Worm (Caenorhabditis elegans) whole organism, late embryonic: ENCODE data around the gene Y40C5A.4.

Source experiments
- C38D4.7 ChIP-seq: fragments of 200-800 bp; sonication (Bioruptor generic); optimal IDR thresholded peaks from 2 replicates; lab custom pipeline; 2018; ENCODE audit warnings: mild to moderate bottlenecking, missing genetic modification characterization, moderate library complexity, missing compliant biosample characterization
- F13H6.1 ChIP-seq: sonication (generic microtip); optimal IDR thresholded peaks from 2 replicates; lab custom pipeline; 2016; ENCODE audit warnings: missing genetic modification characterization, missing compliant biosample characterization
- Y22D7AL.16 ChIP-seq: sonication (generic microtip); optimal IDR thresholded peaks from 2 replicates; lab custom pipeline; 2016; ENCODE audit warnings: missing genetic modification characterization, missing compliant biosample characterization
- ama-1 ChIP-seq: fragments of 150-350 bp; optimal IDR thresholded peaks from 2 replicates; lab custom pipeline; 2014
- ceh-14 ChIP-seq: sonication (generic microtip); optimal IDR thresholded peaks from 2 replicates; lab custom pipeline; 2016; ENCODE audit warnings: missing genotype, missing genetic modification characterization, missing compliant biosample characterization
- ceh-18 ChIP-seq: sonication (generic microtip); optimal IDR thresholded peaks from 2 replicates; lab custom pipeline; 2016; ENCODE audit warnings: missing genetic modification characterization, missing compliant biosample characterization
- ceh-19 ChIP-seq: fragments of 200-800 bp; sonication (Bioruptor generic); optimal IDR thresholded peaks from 2 replicates; lab custom pipeline; 2018; ENCODE audit warnings: mild to moderate bottlenecking, missing genetic modification characterization, missing compliant biosample characterization
- ceh-2 ChIP-seq: sonication (generic microtip); optimal IDR thresholded peaks from 2 replicates; lab custom pipeline; 2016; ENCODE audit warnings: missing genotype, missing genetic modification characterization, missing compliant biosample characterization
- ceh-30 ChIP-seq: fragments of 150-350 bp; optimal IDR thresholded peaks from 2 replicates; lab custom pipeline; 2014; ENCODE audit warnings: missing biosample characterization, missing genetic modification characterization
- ceh-31 ChIP-seq: sonication (generic microtip); optimal IDR thresholded peaks from 2 replicates; lab custom pipeline; 2016; ENCODE audit warnings: missing genetic modification characterization, missing compliant biosample characterization
- ceh-34 ChIP-seq: sonication (generic microtip); optimal IDR thresholded peaks from 2 replicates; lab custom pipeline; 2016; ENCODE audit warnings: mild to moderate bottlenecking, missing genetic modification characterization, missing compliant biosample characterization
- ceh-48 ChIP-seq: sonication (generic microtip); optimal IDR thresholded peaks from 2 replicates; lab custom pipeline; 2016; ENCODE audit warnings: missing genetic modification characterization, inconsistent platforms, missing compliant biosample characterization
- ceh-6 ChIP-seq: fragments of 200-800 bp; sonication (Bioruptor generic); optimal IDR thresholded peaks from 2 replicates; lab custom pipeline; 2018; ENCODE audit warnings: mild to moderate bottlenecking, missing genetic modification characterization, missing compliant biosample characterization
- ceh-9 ChIP-seq: sonication (generic microtip); optimal IDR thresholded peaks from 2 replicates; lab custom pipeline; 2016; ENCODE audit warnings: mild to moderate bottlenecking, missing genetic modification characterization, inconsistent platforms, missing compliant biosample characterization
- che-1 ChIP-seq: sonication (generic microtip); optimal IDR thresholded peaks from 2 replicates; lab custom pipeline; 2016; ENCODE audit warnings: mild to moderate bottlenecking, missing genetic modification characterization, missing compliant biosample characterization
- dmd-4 ChIP-seq: sonication (generic microtip); optimal IDR thresholded peaks from 2 replicates; lab custom pipeline; 2016; ENCODE audit warnings: borderline replicate concordance, missing genetic modification characterization, missing compliant biosample characterization
- elt-4 ChIP-seq: sonication (generic microtip); optimal IDR thresholded peaks from 2 replicates; lab custom pipeline; 2016; ENCODE audit warnings: missing genetic modification characterization, missing compliant biosample characterization
- ets-4 ChIP-seq: sonication (generic microtip); optimal IDR thresholded peaks from 2 replicates; lab custom pipeline; 2016; ENCODE audit warnings: missing genetic modification characterization, missing compliant biosample characterization
- eyg-1 ChIP-seq: sonication (generic microtip); optimal IDR thresholded peaks from 2 replicates; lab custom pipeline; 2016; ENCODE audit warnings: missing genotype, missing genetic modification characterization, missing compliant biosample characterization
- fax-1 ChIP-seq: sonication (generic microtip); optimal IDR thresholded peaks from 2 replicates; lab custom pipeline; 2016; ENCODE audit warnings: missing genotype, missing genetic modification characterization, missing compliant biosample characterization
- fkh-10 ChIP-seq: fragments of 150-350 bp; optimal IDR thresholded peaks from 2 replicates; lab custom pipeline; 2014; ENCODE audit warnings: missing biosample characterization, missing genetic modification reagents, missing genetic modification characterization
- fkh-6 ChIP-seq: sonication (generic microtip); optimal IDR thresholded peaks from 2 replicates; lab custom pipeline; 2016; ENCODE audit warnings: missing genetic modification characterization, missing compliant biosample characterization
- hlh-30 ChIP-seq: sonication (generic microtip); optimal IDR thresholded peaks from 2 replicates; lab custom pipeline; 2017; ENCODE audit warnings: antibody characterized with exemption, missing genetic modification characterization, missing compliant biosample characterization; ENCODE audit not compliant: insufficient read depth
- hlh-6 ChIP-seq: sonication (generic microtip); optimal IDR thresholded peaks from 2 replicates; lab custom pipeline; 2016; ENCODE audit warnings: missing genotype, missing genetic modification characterization, missing compliant biosample characterization
- madf-2 ChIP-seq: sonication (generic microtip); optimal IDR thresholded peaks from 2 replicates; lab custom pipeline; 2017; ENCODE audit warnings: missing genetic modification characterization, missing compliant biosample characterization
- nfya-1 ChIP-seq: sonication (generic microtip); optimal IDR thresholded peaks from 2 replicates; lab custom pipeline; 2017; ENCODE audit warnings: missing genetic modification characterization, mild to moderate bottlenecking, missing compliant biosample characterization, antibody characterized with exemption, moderate library complexity
- nhr-11 ChIP-seq: fragments of 150-350 bp; optimal IDR thresholded peaks from 2 replicates; lab custom pipeline; 2014; ENCODE audit warnings: missing biosample characterization, missing genetic modification characterization
- pag-3 ChIP-seq: sonication (generic microtip); optimal IDR thresholded peaks from 2 replicates; lab custom pipeline; 2016; ENCODE audit warnings: missing compliant biosample characterization, missing genetic modification characterization, borderline replicate concordance
- pat-9 ChIP-seq: fragments of 200-800 bp; sonication (Bioruptor generic); optimal IDR thresholded peaks from 2 replicates; lab custom pipeline; 2018; ENCODE audit warnings: mild to moderate bottlenecking, missing genetic modification characterization, moderate library complexity, missing compliant biosample characterization
- pros-1 ChIP-seq: fragments of 150-350 bp; optimal IDR thresholded peaks from 2 replicates; lab custom pipeline; 2014; ENCODE audit warnings: missing biosample characterization, missing genetic modification reagents, missing genetic modification characterization
- ref-2 ChIP-seq: sonication (generic microtip); optimal IDR thresholded peaks from 2 replicates; lab custom pipeline; 2016; ENCODE audit warnings: missing genetic modification characterization, missing compliant biosample characterization
- rnt-1 ChIP-seq: sonication (generic microtip); optimal IDR thresholded peaks from 2 replicates; lab custom pipeline; 2016; ENCODE audit warnings: missing genetic modification characterization, missing compliant biosample characterization
- sdc-2 ChIP-seq: sonication (generic microtip); optimal IDR thresholded peaks from 2 replicates; lab custom pipeline; 2016; ENCODE audit warnings: missing genotype, missing genetic modification characterization, missing compliant biosample characterization
- syd-9 ChIP-seq: sonication (generic microtip); optimal IDR thresholded peaks from 2 replicates; lab custom pipeline; 2016; ENCODE audit warnings: mild to moderate bottlenecking, missing genetic modification characterization, moderate library complexity, missing compliant biosample characterization
- tbx-2 ChIP-seq: sonication (generic microtip); optimal IDR thresholded peaks from 2 replicates; lab custom pipeline; 2016; ENCODE audit warnings: missing genetic modification characterization, missing compliant biosample characterization
- unc-42 ChIP-seq: sonication (generic microtip); optimal IDR thresholded peaks from 2 replicates; lab custom pipeline; 2016; ENCODE audit warnings: missing genotype, missing genetic modification characterization, missing compliant biosample characterization
- unc-55 ChIP-seq: sonication (generic microtip); optimal IDR thresholded peaks from 2 replicates; lab custom pipeline; 2017; ENCODE audit warnings: missing biosample characterization, missing genetic modification reagents, missing genetic modification characterization
- unc-86 ChIP-seq: sonication (generic microtip); optimal IDR thresholded peaks from 2 replicates; lab custom pipeline; 2016; ENCODE audit warnings: missing genetic modification characterization, missing compliant biosample characterization
- zip-5 ChIP-seq: sonication (generic microtip); optimal IDR thresholded peaks from 2 replicates; lab custom pipeline; 2016; ENCODE audit warnings: missing genetic modification characterization, missing compliant biosample characterization

The Y40C5A.4 gene

DNA sequence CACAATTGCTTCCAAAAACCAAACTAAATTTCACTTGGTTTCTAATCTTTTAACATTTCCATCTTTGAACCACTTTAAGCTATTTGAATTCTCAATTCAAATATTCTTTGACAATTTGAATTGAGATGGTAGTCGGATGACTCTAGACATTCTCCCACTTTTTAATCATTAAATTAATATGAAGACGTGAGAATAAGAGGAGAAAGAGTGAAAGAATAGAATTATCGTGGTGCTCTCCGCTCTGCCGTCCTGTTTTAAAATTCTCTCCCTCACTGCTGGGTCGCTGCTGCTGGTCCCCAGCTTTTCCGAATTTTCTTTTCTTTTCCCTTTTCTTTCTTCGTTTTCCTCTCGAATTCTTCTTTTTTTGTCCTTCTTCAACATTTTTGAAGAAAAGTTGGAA lies 38.5 kb upstream of the Y40C5A.4 start:
- TF ChIP-seq ceh-30 (tag; lab: Kevin White, UChicago): no peak
- peak; percentile 61 for TF ChIP-seq unc-42 (tag; lab: Kevin White, UChicago)
- peak; percentile 11 for TF ChIP-seq ceh-31 (tag; lab: Kevin White, UChicago)
- TF ChIP-seq pros-1: no peak
- TF ChIP-seq, all 69 proteins: peak for 2

DNA sequence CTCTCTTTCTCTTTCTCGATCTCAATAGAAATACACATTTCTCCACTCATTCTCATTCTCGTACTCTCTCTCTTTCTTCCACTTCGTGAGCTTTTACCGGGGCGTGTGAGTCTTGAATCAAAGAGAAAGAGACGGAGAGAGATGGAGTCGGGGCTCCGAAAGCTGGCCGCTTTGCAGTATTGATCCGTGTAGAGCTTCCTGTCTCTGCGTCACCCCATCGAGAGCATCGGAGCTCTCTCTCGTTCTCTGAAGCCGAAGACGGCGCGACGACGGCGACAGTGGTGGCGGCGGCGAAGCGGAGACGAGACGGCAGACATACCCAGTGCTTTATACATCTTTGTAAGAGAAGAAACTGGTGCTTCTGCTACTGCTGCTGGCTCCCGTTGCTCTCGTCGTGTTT lies 37.2 kb upstream of the Y40C5A.4 start:
- TF ChIP-seq nhr-11 (tag; lab: Kevin White, UChicago): no peak
- TF ChIP-seq ceh-9 (tag; lab: Kevin White, UChicago): no peak
- peak; percentile 94 for TF ChIP-seq ceh-48 (tag; lab: Kevin White, UChicago)
- TF ChIP-seq ceh-19 (GFP tag; lab: Kevin White, UChicago): peak; percentile 61
- peak; percentile 76 for TF ChIP-seq ceh-14 (tag; lab: Kevin White, UChicago)
- TF ChIP-seq elt-4: no peak
- no peak for TF ChIP-seq ama-1 (lab: Kevin White, UChicago)
- TF ChIP-seq fkh-10: peak; percentile 58
- no peak for TF ChIP-seq F13H6.1 (tag; lab: Kevin White, UChicago)
- peak; percentile 48 for TF ChIP-seq unc-55
- TF ChIP-seq eyg-1 (tag; lab: Kevin White, UChicago): no peak
- no peak for TF ChIP-seq pat-9
- peak; percentile 75 for TF ChIP-seq tbx-2
- no peak for TF ChIP-seq hlh-30 (tag; lab: Kevin White, UChicago)
- peak; percentile 27 for TF ChIP-seq syd-9
- TF ChIP-seq pag-3: peak; percentile 54
- no peak for TF ChIP-seq zip-5
- no peak for TF ChIP-seq che-1 (tag; lab: Kevin White, UChicago)
- TF ChIP-seq ceh-18 (tag; lab: Kevin White, UChicago): peak; percentile 71
- no peak for TF ChIP-seq ref-2 (tag; lab: Kevin White, UChicago)
- peak; percentile 41 for TF ChIP-seq fax-1
- peak; percentile 91 for TF ChIP-seq ceh-31 (tag; lab: Kevin White, UChicago)
- TF ChIP-seq ceh-34 (tag; lab: Kevin White, UChicago): peak; percentile 66
- peak; percentile 67 for TF ChIP-seq unc-42 (tag; lab: Kevin White, UChicago)
- peak; percentile 6 for TF ChIP-seq sdc-2
- peak; percentile 20 for TF ChIP-seq ceh-2 (tag; lab: Kevin White, UChicago)
- TF ChIP-seq unc-86 (tag; lab: Kevin White, UChicago): no peak
- TF ChIP-seq Y22D7AL.16 (tag; lab: Kevin White, UChicago): no peak
- peak; percentile 22 for TF ChIP-seq madf-2 (tag; lab: Kevin White, UChicago)
- TF ChIP-seq rnt-1 (tag; lab: Kevin White, UChicago): peak; percentile 56
- TF ChIP-seq nfya-1: peak; percentile 87
- peak; percentile 7 for TF ChIP-seq C38D4.7 (GFP tag; lab: Kevin White, UChicago)
- TF ChIP-seq fkh-6 (tag; lab: Kevin White, UChicago): no peak
- TF ChIP-seq hlh-6 (tag; lab: Kevin White, UChicago): peak; percentile 20
- TF ChIP-seq pros-1: peak; percentile 34
- TF ChIP-seq ceh-6 (GFP tag; lab: Kevin White, UChicago): no peak
- TF ChIP-seq, all 69 proteins: peak for 21

DNA sequence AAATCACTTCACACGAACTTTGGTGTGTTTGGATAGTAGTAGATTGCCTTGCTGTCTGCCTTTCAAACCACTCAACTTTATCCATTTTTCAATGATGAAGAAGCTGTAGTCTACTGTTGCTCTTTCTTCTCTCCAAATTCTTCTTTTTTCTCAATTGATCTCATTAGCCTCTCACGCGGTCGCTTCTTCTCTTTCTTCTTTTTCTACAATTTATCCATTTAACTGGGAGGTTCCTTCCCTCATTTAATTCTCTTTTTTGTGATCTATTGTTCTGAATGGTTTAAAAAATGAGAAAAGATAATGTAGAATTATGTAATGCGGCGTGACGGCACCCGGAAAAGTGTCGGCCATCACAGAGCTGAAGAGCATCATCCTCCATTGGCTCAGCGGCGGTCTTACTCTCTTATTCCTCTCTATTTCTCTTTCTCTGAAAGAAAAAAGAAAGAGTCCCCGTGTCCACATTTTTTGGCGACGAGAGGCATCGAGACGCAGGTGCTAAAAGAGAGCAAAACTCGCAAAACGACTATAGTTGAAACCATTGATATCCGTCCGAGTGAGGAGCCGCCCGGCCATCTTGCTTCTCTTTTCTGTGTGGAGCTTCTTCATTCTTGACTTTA lies 35.7 kb upstream of the Y40C5A.4 start:
- TF ChIP-seq ceh-18 (tag; lab: Kevin White, UChicago) (peak; percentile 39), nfya-1 (peak; percentile 21), dmd-4 (tag; lab: Kevin White, UChicago) (no peak), ets-4 (tag; lab: Kevin White, UChicago) (no peak), unc-42 (tag; lab: Kevin White, UChicago) (peak; percentile 82), tbx-2 (peak; percentile 24)
